Worm (Caenorhabditis elegans) whole organism, L1 larva: ENCODE data around the gene T26H5.9.

Experiments used
- C04F5.9 ChIP-seq: sonication (generic microtip); optimal IDR thresholded peaks from 2 replicates; lab custom pipeline; 2016; ENCODE audit warnings: missing genetic modification characterization, missing compliant biosample characterization
- lin-39 ChIP-seq: fragments of 150-350 bp; optimal IDR thresholded peaks from 2 replicates; lab custom pipeline; 2014; ENCODE audit warnings: missing biosample characterization, missing genetic modification reagents, missing genetic modification characterization
- mab-9 ChIP-seq: fragments of 200-800 bp; sonication (Bioruptor generic); IDR thresholded peaks from 2 replicates; pipeline ENCODE4 v1.3.6; 2022; ENCODE audit warnings: missing genetic modification reagents, missing genetic modification characterization, missing compliant biosample characterization
- mep-1 ChIP-seq: fragments of 150-350 bp; optimal IDR thresholded peaks from 2 replicates; lab custom pipeline; 2014; ENCODE audit warnings: missing biosample characterization, missing genetic modification characterization
- nhr-11 ChIP-seq: fragments of 150-350 bp; optimal IDR thresholded peaks from 2 replicates; lab custom pipeline; 2014; ENCODE audit warnings: missing biosample characterization, missing genetic modification characterization
- nhr-47 ChIP-seq: sonication (generic microtip); optimal IDR thresholded peaks from 2 replicates; lab custom pipeline; 2016; ENCODE audit warnings: mild to moderate bottlenecking, missing genetic modification characterization, moderate library complexity, missing compliant biosample characterization
- nhr-76 ChIP-seq: sonication (generic microtip); optimal IDR thresholded peaks from 2 replicates; lab custom pipeline; 2017; ENCODE audit warnings: missing biosample characterization, missing genetic modification characterization
- nhr-85 ChIP-seq: sonication (generic microtip); peaks from one replicate; lab custom pipeline; 2016; ENCODE audit warnings: missing genetic modification characterization, inconsistent platforms, missing compliant biosample characterization
- pax-3 ChIP-seq: fragments of 200-800 bp; sonication (Bioruptor generic); optimal IDR thresholded peaks from 2 replicates; lab custom pipeline; 2018; ENCODE audit warnings: mild to moderate bottlenecking, missing genetic modification characterization, moderate library complexity, missing compliant biosample characterization
- snpc-4 ChIP-seq: fragments of 150-350 bp; optimal IDR thresholded peaks from 2 replicates; lab custom pipeline; 2014; ENCODE audit warnings: missing biosample characterization, missing genetic modification characterization
- sptf-1 ChIP-seq: fragments of 150-350 bp; optimal IDR thresholded peaks from 2 replicates; lab custom pipeline; 2014; ENCODE audit warnings: missing biosample characterization, missing genetic modification characterization
- tbx-2 ChIP-seq: sonication (generic microtip); optimal IDR thresholded peaks from 2 replicates; lab custom pipeline; 2016; ENCODE audit warnings: missing genetic modification characterization, missing compliant biosample characterization
- unc-62 ChIP-seq: fragments of 150-350 bp; optimal IDR thresholded peaks from 2 replicates; lab custom pipeline; 2014; ENCODE audit warnings: missing biosample characterization, missing genetic modification reagents, missing genetic modification characterization
- zag-1 ChIP-seq: fragments of 150-350 bp; optimal IDR thresholded peaks from 2 replicates; lab custom pipeline; 2014; ENCODE audit warnings: missing biosample characterization, missing genetic modification characterization

DNA sequence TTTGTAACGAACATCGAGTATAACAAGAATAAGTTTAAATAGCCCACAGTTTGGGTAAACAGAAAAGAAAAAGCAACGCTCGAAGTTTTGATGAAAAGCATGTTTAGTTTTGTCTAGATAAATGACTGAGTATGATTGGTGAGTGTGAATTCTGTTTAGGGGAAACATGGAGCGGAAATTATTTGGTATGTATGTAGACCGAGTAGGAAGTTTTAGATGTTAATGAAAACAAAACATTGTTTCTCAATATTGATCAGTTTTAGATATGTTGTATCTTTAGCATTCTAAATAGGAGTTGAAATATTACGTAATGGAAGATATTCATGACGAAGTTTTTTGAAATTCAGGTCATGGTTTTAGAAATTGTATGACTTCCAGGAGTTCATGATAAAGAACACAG is 32.1 kb upstream of the T26H5.9 start, which contains the start of gene srbc-63:
- TF ChIP-seq snpc-4 (no peak), nhr-76 (no peak), zag-1 (tag; lab: Kevin White, UChicago) (no peak), unc-62 (GFP tag; lab: Kevin White, UChicago) (no peak), pax-3 (no peak), nhr-85 (no peak), mep-1 (tag; lab: Kevin White, UChicago) (no peak), lin-39 (tag; lab: Kevin White, UChicago) (no peak), nhr-47 (tag; lab: Kevin White, UChicago) (no peak), C04F5.9 (tag; lab: Kevin White, UChicago) (no peak), sptf-1 (no peak), nhr-11 (tag; lab: Kevin White, UChicago) (no peak), tbx-2 (tag; lab: Kevin White, UChicago) (no peak), mab-9 (GFP tag; lab: Robert Waterston, UW) (no peak)
